Fruit fly (Drosophila melanogaster): ENCODE measurements around the gene NP15.6.

The NP15.6 gene

DNA sequence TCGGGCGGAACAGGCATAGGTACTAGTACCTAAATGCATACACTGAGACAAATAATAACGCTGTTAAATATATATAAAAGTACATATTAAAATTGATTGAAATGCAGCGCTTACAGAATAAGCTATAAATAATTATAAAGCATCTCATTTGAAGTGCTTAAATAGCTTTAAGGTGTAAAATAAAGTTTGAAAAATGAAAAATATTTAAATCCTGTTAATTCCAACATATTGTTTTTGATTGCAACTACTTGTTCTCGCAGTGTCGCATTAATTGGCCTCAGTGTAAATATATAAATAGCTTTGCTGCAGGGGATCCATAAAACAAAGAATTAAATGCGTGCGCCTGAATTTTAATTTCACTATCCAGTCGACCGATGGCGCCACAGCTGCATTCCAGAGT, 31.2 kb downstream of the NP15.6 start:
- TF ChIP-seq CG11504 (tag; optimal IDR thresholded peaks at IDR 0.05) (peak; percentile 27), CG2712 (tag; optimal IDR thresholded peaks at IDR 0.05) (peak; percentile 33), CG18262 (tag; optimal IDR thresholded peaks at IDR 0.05) (peak; percentile 51), Lim3 (GFP tag; IDR thresholded peaks at IDR 0.05) (no peak), bsh (GFP tag; optimal IDR thresholded peaks at IDR 0.05) (peak in 1 of 2 experiments; percentile 40), Ssrp (tag; optimal IDR thresholded peaks at IDR 0.05) (peak; percentile 6), unpg (GFP tag; optimal IDR thresholded peaks at IDR 0.05) (peak; percentile 20), ci (GFP tag; IDR thresholded peaks at IDR 0.05) (0 out of 3 replicates have a peak, but pooled peaks have one; percentile 14), dan (GFP tag; IDR thresholded peaks at IDR 0.05) (no peak), phol (tag; optimal IDR thresholded peaks at IDR 0.05) (peak; percentile 15), kay (GFP tag; optimal IDR thresholded peaks at IDR 0.05) (no peak), Six4 (GFP tag; optimal IDR thresholded peaks at IDR 0.05) (no peak), CG2678 (tag; optimal IDR thresholded peaks at IDR 0.05) (peak; percentile 5), Sox102F (GFP tag; optimal IDR thresholded peaks at IDR 0.05) (peak; percentile 14), dmrt99B (tag; optimal IDR thresholded peaks at IDR 0.05) (peak; percentile 23), sens (GFP tag) (peak; percentile 78), CG14710 (tag; optimal IDR thresholded peaks at IDR 0.05) (peak; percentile 15), Dp (GFP tag; optimal IDR thresholded peaks at IDR 0.05) (no peak), gem (tag; optimal IDR thresholded peaks at IDR 0.05) (peak; percentile 51), salm (tag; optimal IDR thresholded peaks at IDR 0.05) (no peak), CG17359 (tag; optimal IDR thresholded peaks at IDR 0.05) (peak; percentile 5), Blimp-1 (GFP tag; optimal IDR thresholded peaks at IDR 0.05) (peak; percentile 29), CG10979 (tag; optimal IDR thresholded peaks at IDR 0.05) (peak; percentile 25), CG17361 (GFP tag; IDR thresholded peaks at IDR 0.05) (peak; percentile 27; the same call in 1 of the 3 replicates), CG17802 (tag; optimal IDR thresholded peaks at IDR 0.05) (no peak)

- TF ChIP-seq CG31388 (GFP tag; optimal IDR thresholded peaks at IDR 0.05) (no peak), knrl (GFP tag; IDR thresholded peaks at IDR 0.05; ENCODE audit: partially characterized antibody) (0 out of 3 replicates have a peak, but pooled peaks have one; percentile 3)
Observed at dm6 chr3R:19059285-19059684, 32.1 kb downstream of the NP15.6 start.

DNA sequence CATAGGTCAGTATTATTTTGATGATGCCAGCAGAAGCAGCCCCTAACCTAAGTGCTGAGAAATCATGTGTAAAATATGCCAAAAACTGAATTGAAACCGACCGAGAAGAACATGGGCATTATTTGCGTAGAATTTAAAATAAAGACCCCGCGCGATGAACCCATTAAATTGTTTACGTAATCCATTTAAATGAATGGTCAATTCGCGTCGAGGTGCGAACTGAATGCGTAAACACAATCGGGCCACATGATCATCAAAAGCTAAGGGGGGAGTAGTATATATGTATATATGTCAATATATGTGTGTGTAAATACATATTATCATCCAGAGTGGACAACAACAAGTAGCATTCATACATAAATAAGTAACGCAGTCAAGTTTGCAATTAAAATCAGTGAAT, 33.0 kb downstream of the NP15.6 start:
- TF ChIP-seq CG31441 (GFP tag; IDR thresholded peaks at IDR 0.05) (0 out of 2 replicates have a peak, but pooled peaks have one; percentile 9), Xrp1 (GFP tag; IDR thresholded peaks at IDR 0.05) (peak; percentile 15; the same call in 1 of the 2 replicates), CG7556 (GFP tag; optimal IDR thresholded peaks at IDR 0.05) (no peak), aop (GFP tag; IDR thresholded peaks at IDR 0.05) (no peak), bbx (GFP tag; IDR thresholded peaks at IDR 0.05; ENCODE audit: partially characterized antibody) (no peak), mirr (GFP tag; optimal IDR thresholded peaks at IDR 0.05) (peak; percentile 43), so (GFP tag; IDR thresholded peaks at IDR 0.05) (no peak), CG8290 (GFP tag; optimal IDR thresholded peaks at IDR 0.05) (no peak), CG8290 (tag; optimal IDR thresholded peaks at IDR 0.05) (peak in 1 of 2 experiments; percentile 20), sd (tag; optimal IDR thresholded peaks at IDR 0.05) (peak; percentile 30), CG15269 (tag; optimal IDR thresholded peaks at IDR 0.05) (peak; percentile 4), CG15514 (GFP tag; optimal IDR thresholded peaks at IDR 0.05) (no peak), gcm2 (GFP tag; optimal IDR thresholded peaks at IDR 0.05) (no peak), Asciz (GFP tag; optimal IDR thresholded peaks at IDR 0.05) (peak; percentile 54), MTF-1 (GFP tag; optimal IDR thresholded peaks at IDR 0.05; ENCODE audit: borderline replicate concordance) (no peak), chinmo (GFP tag; IDR thresholded peaks at IDR 0.05; ENCODE audit: partially characterized antibody) (0 out of 4 replicates have a peak, but pooled peaks have one; percentile 15), CG17328 (GFP tag; IDR thresholded peaks at IDR 0.05) (no peak), CHES-1-like (GFP tag; optimal IDR thresholded peaks at IDR 0.05) (no peak), otp (GFP tag; IDR thresholded peaks at IDR 0.05) (peak; percentile 59; the same call in 1 of the 3 replicates), CG10209 (GFP tag; optimal IDR thresholded peaks at IDR 0.05) (no peak), jumu (GFP tag; optimal IDR thresholded peaks at IDR 0.05) (no peak), knrl (GFP tag; IDR thresholded peaks at IDR 0.05; ENCODE audit: partially characterized antibody) (no peak)

Measured in whole organism, embryonic.